Worm (Caenorhabditis elegans) whole organism, L3 larva: Measurements from ENCODE around the gene C16C8.9.

Experiments used
- aly-2 ChIP-seq: fragments of 150-350 bp; optimal IDR thresholded peaks from 2 replicates; lab custom pipeline; 2014; ENCODE audit warnings: missing biosample characterization, missing genetic modification characterization
- ama-1 ChIP-seq: fragments of 150-350 bp; optimal IDR thresholded peaks from 2 replicates; lab custom pipeline; 2018
- egl-27 ChIP-seq: sonication (generic microtip); optimal IDR thresholded peaks from 4 replicates; lab custom pipeline; 2017; ENCODE audit warnings: missing biosample characterization, missing genetic modification reagents, missing genetic modification characterization
- fos-1 ChIP-seq: fragments of 150-350 bp; optimal IDR thresholded peaks from 2 replicates; lab custom pipeline; 2014; ENCODE audit warnings: missing biosample characterization, missing genetic modification characterization
- lsy-12 ChIP-seq: sonication (generic microtip); optimal IDR thresholded peaks from 2 replicates; lab custom pipeline; 2016; ENCODE audit warnings: mild to moderate bottlenecking, missing genetic modification characterization, missing compliant biosample characterization
- nhr-43 ChIP-seq: sonication (generic microtip); optimal IDR thresholded peaks from 2 replicates; lab custom pipeline; 2016; ENCODE audit warnings: mild to moderate bottlenecking, missing genetic modification characterization, missing compliant biosample characterization; ENCODE audit not compliant: poor library complexity, severe bottlenecking
- pqm-1 ChIP-seq: fragments of 150-350 bp; optimal IDR thresholded peaks from 2 replicates; lab custom pipeline; 2017; ENCODE audit warnings: missing biosample characterization, missing genetic modification characterization, inconsistent platforms
- unc-39 ChIP-seq: sonication (generic microtip); optimal IDR thresholded peaks from 4 replicates; lab custom pipeline; 2017; ENCODE audit warnings: missing biosample characterization, missing genetic modification characterization
- ztf-11 ChIP-seq: fragments of 150-350 bp; optimal IDR thresholded peaks from 2 replicates; lab custom pipeline; 2014; ENCODE audit warnings: missing biosample characterization, missing genetic modification characterization

- TF ChIP-seq fos-1 (tag; lab: Kevin White, UChicago) = no peak
- no peak for TF ChIP-seq ztf-11 (tag; lab: Kevin White, UChicago)
- no peak for TF ChIP-seq ama-1 (lab: Kevin White, UChicago)
- TF ChIP-seq egl-27 = no peak
- TF ChIP-seq pqm-1 (tag; lab: Kevin White, UChicago) = no peak
- no peak for TF ChIP-seq nhr-43 (tag; lab: Kevin White, UChicago)
- TF ChIP-seq unc-39 (tag; lab: Kevin White, UChicago) = no peak
- TF ChIP-seq aly-2 (tag; lab: Kevin White, UChicago) = no peak
- no peak for TF ChIP-seq lsy-12 (tag; lab: Kevin White, UChicago)
Measured at ce11 chrII:3482231-3482630, 19.2 kb upstream of the C16C8.9 start, which contains the start of gene smu-2.
